Fruit fly (Drosophila melanogaster) whole organism, embryonic: ENCODE results near the gene CG5909.
A peak's percentile ranks its signal among the peaks of the same experiment; 100 is the strongest.

Experiments
- Antp ChIP-seq: fragments of 200-800 bp; sonication (Bioruptor generic); optimal IDR thresholded peaks from 3 replicates; lab custom pipeline; 2016; ENCODE audit warnings: missing biosample characterization, missing genetic modification characterization
- Asciz ChIP-seq: fragments of 200-800 bp; sonication (Bioruptor generic); optimal IDR thresholded peaks from 2 replicates; lab custom pipeline; 2017; ENCODE audit warnings: missing biosample characterization, mild to moderate bottlenecking, missing genetic modification characterization, missing genetic modification reagents
- Bteb2 ChIP-seq: fragments of 200-800 bp; sonication (Bioruptor generic); optimal IDR thresholded peaks from 2 replicates; lab custom pipeline; 2016; ENCODE audit warnings: missing biosample characterization, missing genetic modification characterization
- CG10979 ChIP-seq: fragments of 200-800 bp; sonication (Bioruptor generic); optimal IDR thresholded peaks from 2 replicates; lab custom pipeline; 2018; ENCODE audit warnings: missing biosample characterization, mild to moderate bottlenecking, missing genetic modification characterization, moderate library complexity
- CG11247 ChIP-seq: fragments of 200-800 bp; sonication (Bioruptor generic); IDR thresholded peaks from 2 replicates; pipeline ENCODE4 v1.3.6; 2022; ENCODE audit warnings: missing biosample characterization, missing genetic modification characterization
- CG13624 ChIP-seq: fragments of 200-800 bp; sonication (Bioruptor generic); optimal IDR thresholded peaks from 2 replicates; lab custom pipeline; 2016; ENCODE audit warnings: missing biosample characterization, missing genetic modification characterization
- CG14050 ChIP-seq: fragments of 200-800 bp; sonication (Bioruptor generic); IDR thresholded peaks from 3 replicates; pipeline ENCODE4 v1.3.6; 2022; ENCODE audit warnings: missing biosample characterization, missing genetic modification characterization
- CG15269 ChIP-seq: fragments of 200-800 bp; sonication (Bioruptor generic); optimal IDR thresholded peaks from 2 replicates; lab custom pipeline; 2018; ENCODE audit warnings: missing biosample characterization, mild to moderate bottlenecking, missing genetic modification characterization, moderate library complexity
- CG17359 ChIP-seq: fragments of 200-800 bp; sonication (Bioruptor generic); optimal IDR thresholded peaks from 3 replicates; lab custom pipeline; 2018; ENCODE audit warnings: missing biosample characterization, mild to moderate bottlenecking, missing genetic modification characterization, moderate library complexity
- CG17802 ChIP-seq: fragments of 200-800 bp; sonication (Bioruptor generic); optimal IDR thresholded peaks from 2 replicates; lab custom pipeline; 2018; ENCODE audit warnings: missing biosample characterization, mild to moderate bottlenecking, missing genetic modification characterization, moderate library complexity
- CG17912 ChIP-seq: fragments of 200-800 bp; sonication (Bioruptor generic); optimal IDR thresholded peaks from 2 replicates; lab custom pipeline; 2018; ENCODE audit warnings: missing biosample characterization, mild to moderate bottlenecking, missing genetic modification characterization
- CG2116 ChIP-seq: fragments of 200-800 bp; sonication (Bioruptor generic); optimal IDR thresholded peaks from 3 replicates; lab custom pipeline; 2018; ENCODE audit warnings: missing biosample characterization, mild to moderate bottlenecking, missing genetic modification characterization
- CG2129 ChIP-seq: fragments of 200-800 bp; sonication (Bioruptor generic); IDR thresholded peaks from 2 replicates; pipeline ENCODE4 v1.3.6; 2022; ENCODE audit warnings: missing biosample characterization, missing genetic modification characterization; ENCODE audit not compliant: partially characterized antibody
- CG2712 ChIP-seq: fragments of 200-800 bp; optimal IDR thresholded peaks from 3 replicates; lab custom pipeline; 2019; ENCODE audit warnings: missing biosample characterization, mild to moderate bottlenecking, missing genetic modification characterization, moderate library complexity
- CG2875 ChIP-seq: fragments of 200-800 bp; sonication (Bioruptor generic); optimal IDR thresholded peaks from 2 replicates; lab custom pipeline; 2017; ENCODE audit warnings: missing biosample characterization, mild to moderate bottlenecking, missing genetic modification characterization, missing genetic modification reagents
- CG2889 ChIP-seq: fragments of 200-800 bp; sonication (Bioruptor generic); IDR thresholded peaks from 3 replicates; pipeline ENCODE4 v1.3.6; 2022; ENCODE audit warnings: missing biosample characterization, missing genetic modification characterization
- CG31388 ChIP-seq: fragments of 200-800 bp; sonication (Bioruptor generic); optimal IDR thresholded peaks from 2 replicates; lab custom pipeline; 2016; ENCODE audit warnings: missing biosample characterization, missing genetic modification characterization
- CG4707 ChIP-seq: fragments of 200-800 bp; sonication (Bioruptor generic); optimal IDR thresholded peaks from 2 replicates; lab custom pipeline; 2018; ENCODE audit warnings: missing biosample characterization, mild to moderate bottlenecking, missing genetic modification characterization, moderate library complexity
- CG5180 ChIP-seq: fragments of 200-800 bp; sonication (Bioruptor generic); optimal IDR thresholded peaks from 3 replicates; lab custom pipeline; 2017; ENCODE audit warnings: missing biosample characterization, missing genetic modification characterization, mild to moderate bottlenecking, moderate library complexity, missing genetic modification reagents
- CG5953 ChIP-seq: fragments of 200-800 bp; sonication (Bioruptor generic); IDR thresholded peaks from 2 replicates; pipeline ENCODE4 v1.3.6; 2022; ENCODE audit warnings: missing biosample characterization, missing genetic modification characterization
- CG6689 ChIP-seq: fragments of 200-800 bp; sonication (Bioruptor generic); IDR thresholded peaks from 2 replicates; pipeline ENCODE4 v1.3.6; 2022; ENCODE audit warnings: missing biosample characterization, missing genetic modification characterization
- CTCF ChIP-seq: fragments of 200-800 bp; sonication (Bioruptor generic); optimal IDR thresholded peaks from 2 replicates; lab custom pipeline; 2017; ENCODE audit warnings: missing biosample characterization, mild to moderate bottlenecking, missing genetic modification characterization, moderate library complexity
- Ets97D ChIP-seq: fragments of 200-800 bp; sonication (Bioruptor generic); optimal IDR thresholded peaks from 3 replicates; lab custom pipeline; 2016; ENCODE audit warnings: missing biosample characterization, missing genetic modification characterization
- Gsc ChIP-seq: fragments of 200-800 bp; sonication (Bioruptor generic); IDR thresholded peaks from 2 replicates; pipeline ENCODE4 v1.3.6; 2022; ENCODE audit warnings: missing biosample characterization, missing genetic modification characterization
- Hr51 ChIP-seq, 2 experiments: fragments of 200-800 bp; sonication (Bioruptor generic); optimal IDR thresholded peaks; 2 replicates in 1 of 2; 3 replicates in 1 of 2; lab custom pipeline; 2016 to 2018; ENCODE audit warnings: missing biosample characterization in 2 of 2, missing genetic modification characterization in 2 of 2, mild to moderate bottlenecking in 1 of 2, moderate library complexity in 1 of 2
- Meics ChIP-seq: fragments of 200-800 bp; sonication (Bioruptor generic); optimal IDR thresholded peaks from 2 replicates; lab custom pipeline; 2017; ENCODE audit warnings: missing biosample characterization, mild to moderate bottlenecking, missing genetic modification characterization
- PHDP ChIP-seq: fragments of 200-800 bp; sonication (Bioruptor generic); optimal IDR thresholded peaks from 3 replicates; lab custom pipeline; 2018; ENCODE audit warnings: missing biosample characterization, mild to moderate bottlenecking, missing genetic modification characterization, moderate library complexity
- Sox100B ChIP-seq: fragments of 200-800 bp; sonication (Bioruptor generic); optimal IDR thresholded peaks from 3 replicates; lab custom pipeline; 2018; ENCODE audit warnings: missing biosample characterization, mild to moderate bottlenecking, missing genetic modification characterization
- TFAM ChIP-seq: fragments of 200-800 bp; sonication (Bioruptor generic); optimal IDR thresholded peaks from 2 replicates; lab custom pipeline; 2017; ENCODE audit warnings: missing biosample characterization, missing genetic modification characterization, inconsistent platforms
- Trl ChIP-seq, 3 experiments: fragments of >200 bp in 2 of 3; fragments of 200-800 bp in 1 of 3; sonication (Bioruptor generic) in 1 of 3; optimal IDR thresholded peaks; 2 replicates in 1 of 3; 3 replicates in 2 of 3; lab custom pipeline; 2016 to 2017; ENCODE audit warnings: missing biosample characterization in 1 of 3, missing genetic modification characterization in 1 of 3
- bigmax ChIP-seq: fragments of 200-800 bp; sonication (Bioruptor generic); optimal IDR thresholded peaks from 2 replicates; lab custom pipeline; 2018; ENCODE audit warnings: missing biosample characterization, mild to moderate bottlenecking, missing genetic modification characterization
- cg ChIP-seq: fragments of 200-800 bp; sonication (Bioruptor generic); optimal IDR thresholded peaks from 3 replicates; lab custom pipeline; 2019; ENCODE audit warnings: missing biosample characterization, mild to moderate bottlenecking, missing genetic modification characterization, moderate library complexity
- crc ChIP-seq: fragments of 200-800 bp; sonication (Bioruptor generic); optimal IDR thresholded peaks from 2 replicates; lab custom pipeline; 2016; ENCODE audit warnings: missing biosample characterization, missing genetic modification characterization
- eyg ChIP-seq: fragments of 200-800 bp; sonication (Bioruptor generic); optimal IDR thresholded peaks from 3 replicates; lab custom pipeline; 2016; ENCODE audit warnings: missing biosample characterization, missing genetic modification characterization
- fd64A ChIP-seq: fragments of 200-800 bp; sonication (Bioruptor generic); optimal IDR thresholded peaks from 3 replicates; lab custom pipeline; 2018; ENCODE audit warnings: missing biosample characterization, mild to moderate bottlenecking, missing genetic modification characterization
- fu2 ChIP-seq: fragments of 200-800 bp; sonication (Bioruptor generic); optimal IDR thresholded peaks from 2 replicates; lab custom pipeline; 2016; ENCODE audit warnings: missing biosample characterization, missing genetic modification characterization
- gro ChIP-seq: fragments of 200-800 bp; sonication (Bioruptor generic); optimal IDR thresholded peaks from 2 replicates; lab custom pipeline; 2016; ENCODE audit warnings: missing biosample characterization, missing genetic modification characterization
- ham ChIP-seq: fragments of 200-800 bp; sonication (Bioruptor generic); IDR thresholded peaks from 2 replicates; pipeline ENCODE4 v1.3.6; 2022; ENCODE audit warnings: missing biosample characterization, missing genetic modification characterization
- hb ChIP-seq: fragments of 200-800 bp; sonication (Bioruptor generic); IDR thresholded peaks from 3 replicates; pipeline ENCODE4 v1.3.6; 2022; ENCODE audit warnings: missing biosample characterization, missing genetic modification characterization; ENCODE audit not compliant: partially characterized antibody
- hth ChIP-seq: fragments of >200 bp; optimal IDR thresholded peaks from 2 replicates; lab custom pipeline; 2017; ENCODE audit warnings: inconsistent platforms
- inv ChIP-seq: fragments of 200-800 bp; sonication (Bioruptor generic); IDR thresholded peaks from 2 replicates; pipeline ENCODE4 v1.3.6; 2022; ENCODE audit warnings: missing biosample characterization, missing genetic modification characterization; ENCODE audit not compliant: partially characterized antibody
- jing ChIP-seq: fragments of 200-800 bp; sonication (Bioruptor generic); optimal IDR thresholded peaks from 2 replicates; lab custom pipeline; 2018; ENCODE audit warnings: missing biosample characterization, mild to moderate bottlenecking, missing genetic modification characterization
- ken ChIP-seq: fragments of 200-800 bp; sonication (Bioruptor generic); IDR thresholded peaks from 3 replicates; pipeline ENCODE4 v1.3.6; 2022; ENCODE audit warnings: missing biosample characterization, missing genetic modification characterization
- lab ChIP-seq: fragments of 200-800 bp; sonication (Bioruptor generic); optimal IDR thresholded peaks from 3 replicates; lab custom pipeline; 2017; ENCODE audit warnings: missing biosample characterization, missing genetic modification characterization, mild to moderate bottlenecking, moderate library complexity, missing genetic modification reagents
- pita ChIP-seq: fragments of 200-800 bp; sonication (Bioruptor generic); optimal IDR thresholded peaks from 2 replicates; lab custom pipeline; 2017; ENCODE audit warnings: missing biosample characterization, mild to moderate bottlenecking, missing genetic modification characterization
- pros ChIP-seq: fragments of 200-800 bp; sonication (Bioruptor generic); optimal IDR thresholded peaks from 3 replicates; lab custom pipeline; 2019; ENCODE audit warnings: missing biosample characterization, mild to moderate bottlenecking, missing genetic modification characterization, moderate library complexity
- tgo ChIP-seq: fragments of 200-800 bp; sonication (Bioruptor generic); IDR thresholded peaks from 3 replicates; pipeline ENCODE4 v1.3.6; 2022; ENCODE audit warnings: missing biosample characterization, missing genetic modification characterization

The CG5909 gene

DNA sequence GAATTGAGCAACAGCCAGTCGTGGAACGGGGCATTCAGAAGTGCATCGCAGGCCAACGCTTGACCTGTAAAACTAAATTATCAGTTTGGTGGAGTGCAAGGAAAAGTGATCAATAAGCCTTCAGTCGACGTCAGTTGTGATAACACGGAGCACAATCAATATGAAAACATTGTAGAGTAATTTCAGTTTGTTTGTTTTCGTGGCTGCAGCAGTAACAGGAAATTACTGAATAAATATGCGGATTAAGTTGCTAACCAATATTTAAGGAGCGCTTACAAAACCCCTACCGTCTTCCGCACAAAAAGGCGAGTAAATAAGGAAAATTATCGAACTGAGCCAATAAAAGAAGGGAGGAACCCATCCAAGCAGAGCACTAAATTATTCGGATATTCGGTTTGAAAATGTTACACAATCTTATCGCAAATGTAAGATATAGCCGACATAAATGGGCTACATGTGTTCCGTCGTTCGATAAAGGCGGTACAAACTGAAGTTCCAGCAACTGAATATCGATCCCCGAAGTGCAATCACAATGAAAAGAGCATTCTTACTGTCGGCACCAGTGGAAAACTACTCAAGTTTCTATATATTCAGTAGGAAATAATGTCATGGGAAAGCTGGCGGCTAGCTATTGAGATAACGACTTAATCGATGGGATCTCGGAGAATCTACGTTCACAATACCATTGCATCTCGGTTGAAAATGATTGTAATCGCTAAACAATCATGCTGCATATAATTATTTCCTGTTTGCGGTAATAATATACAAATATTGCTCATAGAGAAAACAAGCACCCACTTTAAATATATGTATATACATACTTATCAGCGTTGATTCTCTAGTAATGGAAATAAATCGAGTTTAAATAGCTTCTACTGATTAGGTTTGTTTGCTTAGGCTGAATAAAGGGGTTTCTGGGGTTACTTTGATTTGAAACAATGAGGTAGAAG, 25.0 kb upstream of the CG5909 start (continued):
- TF ChIP-seq hb (GFP tag; lab: Robert Waterston, UW) (no peak), CG11247 (GFP tag; lab: Robert Waterston, UW) (peak; percentile 37; the same call in 1 of the 2 replicates), Sox100B (GFP tag; lab: Kevin White, UChicago) (peak; percentile 71), inv (GFP tag; lab: Robert Waterston, UW) (no peak), crc (peak; percentile 32), Gsc (GFP tag; lab: Robert Waterston, UW) (no peak), CG2129 (GFP tag; lab: Robert Waterston, UW) (no peak), ken (no peak; the same call in 2 of the 3 replicates), Bteb2 (GFP tag; lab: Kevin White, UChicago) (peak; percentile 58), Meics (peak; percentile 24), TFAM (GFP tag; lab: Kevin White, UChicago) (peak; percentile 14), CG17359 (peak; percentile 74), CG2712 (tag; lab: Kevin White, UChicago) (peak; percentile 59), ham (GFP tag; lab: Robert Waterston, UW) (no peak), Trl (optimal IDR thresholded peaks at IDR 0.05; lab: Kevin White, UChicago) (no peak), Trl (GFP tag; optimal IDR thresholded peaks at IDR 0.05; lab: Kevin White, UChicago) (peak; percentile 80), fd64A (GFP tag; lab: Kevin White, UChicago) (peak; percentile 77), jing (GFP tag; lab: Kevin White, UChicago) (peak; percentile 40), Ets97D (GFP tag; lab: Kevin White, UChicago) (no peak)

dm6 chr3R:27137914-27138323, 23.0 kb upstream of the CG5909 start:
- peak; percentile 23 for TF ChIP-seq bigmax (GFP tag; lab: Kevin White, UChicago)
- no peak for TF ChIP-seq CG13624 (GFP tag; lab: Kevin White, UChicago)
- no peak for TF ChIP-seq CG31388 (GFP tag; lab: Kevin White, UChicago)
- TF ChIP-seq PHDP (tag; lab: Kevin White, UChicago): peak; percentile 30
- TF ChIP-seq fu2 (GFP tag; lab: Kevin White, UChicago): no peak
- peak in 1 of 2 experiments; percentile 13 for TF ChIP-seq Hr51 (GFP tag; optimal IDR thresholded peaks at IDR 0.05; lab: Kevin White, UChicago)
- no peak for TF ChIP-seq gro (GFP tag; lab: Kevin White, UChicago)
- TF ChIP-seq tgo (GFP tag; lab: Robert Waterston, UW): no peak
- TF ChIP-seq Antp (GFP tag; lab: Kevin White, UChicago): peak; percentile 3
- TF ChIP-seq CG2875: peak; percentile 78
- TF ChIP-seq crc: no peak
- TF ChIP-seq eyg (GFP tag; lab: Kevin White, UChicago): peak; percentile 17
- TF ChIP-seq CG17802 (tag; lab: Kevin White, UChicago): peak; percentile 6
- peak; percentile 2 for TF ChIP-seq CG2116 (GFP tag; lab: Kevin White, UChicago)
- TF ChIP-seq CG4707 (GFP tag; lab: Kevin White, UChicago): peak; percentile 54
- TF ChIP-seq pros (GFP tag; lab: Kevin White, UChicago): peak; percentile 1
- TF ChIP-seq CG2889: no peak
- TF ChIP-seq CG6689 (GFP tag; lab: Robert Waterston, UW): 0 out of 2 replicates have a peak, but pooled peaks have one; percentile 24
- peak; percentile 9 for TF ChIP-seq CTCF (GFP tag; lab: Kevin White, UChicago)
- TF ChIP-seq Asciz (GFP tag; lab: Kevin White, UChicago): peak; percentile 81
- no peak for TF ChIP-seq hth (lab: Kevin White, UChicago)
- TF ChIP-seq cg: peak; percentile 80
- peak; percentile 53 for TF ChIP-seq CG10979 (tag; lab: Kevin White, UChicago)
- peak; percentile 59 for TF ChIP-seq CG17912 (GFP tag; lab: Kevin White, UChicago)
- peak; percentile 57 for TF ChIP-seq CG5953
- peak; percentile 8 for TF ChIP-seq CG15269 (tag; lab: Kevin White, UChicago)
- TF ChIP-seq pita: no peak
- peak; percentile 33 for TF ChIP-seq lab
- no peak for TF ChIP-seq CG14050 (GFP tag; lab: Robert Waterston, UW)
- peak; percentile 80 for TF ChIP-seq CG5180 (GFP tag; lab: Kevin White, UChicago)
